Fruit fly (Drosophila melanogaster): ENCODE data around the gene GstO3.

- TF ChIP-seq CTCF (optimal IDR thresholded peaks at IDR 0.05) = no peak
- TF ChIP-seq CG8478 (optimal IDR thresholded peaks at IDR 0.05) = no peak
These were observed 37.7 kb upstream of the GstO3 start for dm6 chr3L:8480944-8481343.
